Worm (Caenorhabditis elegans): ENCODE results near the gene emb-1.

emb-1 gene

ce11 chrIII:5162820-5163631 is 10.2 kb upstream of the emb-1 start, which contains the start of gene gars-1:
TSS of gene gars-1 (minus strand) at chrIII:5163627.
- TF ChIP-seq mes-2 (tag; optimal IDR thresholded peaks at IDR 0.05; ENCODE audit: poor library complexity, severe bottlenecking): peak; percentile 8
- no peak for TF ChIP-seq daf-16 (GFP tag; optimal IDR thresholded peaks at IDR 0.05)
- peak; percentile 14 for TF ChIP-seq daf-16 (tag; optimal IDR thresholded peaks at IDR 0.05)
- peak; percentile 17 for TF ChIP-seq nhr-6 (tag; optimal IDR thresholded peaks at IDR 0.05)
- TF ChIP-seq dpl-1 (GFP tag; optimal IDR thresholded peaks at IDR 0.05): peak; percentile 11
- no peak for TF ChIP-seq hif-1 (tag; optimal IDR thresholded peaks at IDR 0.05)
- TF ChIP-seq ceh-82 (tag; optimal IDR thresholded peaks at IDR 0.05): no peak
- TF ChIP-seq lin-38 (GFP tag; IDR thresholded peaks at IDR 0.05): 0 out of 2 replicates have a peak, but pooled peaks have one; percentile 12
- peak; percentile 9 for TF ChIP-seq nhr-77 (tag; optimal IDR thresholded peaks at IDR 0.05)
- TF ChIP-seq lsy-2 (tag; optimal IDR thresholded peaks at IDR 0.05): peak in 1 of 2 experiments; percentile 2

DNA sequence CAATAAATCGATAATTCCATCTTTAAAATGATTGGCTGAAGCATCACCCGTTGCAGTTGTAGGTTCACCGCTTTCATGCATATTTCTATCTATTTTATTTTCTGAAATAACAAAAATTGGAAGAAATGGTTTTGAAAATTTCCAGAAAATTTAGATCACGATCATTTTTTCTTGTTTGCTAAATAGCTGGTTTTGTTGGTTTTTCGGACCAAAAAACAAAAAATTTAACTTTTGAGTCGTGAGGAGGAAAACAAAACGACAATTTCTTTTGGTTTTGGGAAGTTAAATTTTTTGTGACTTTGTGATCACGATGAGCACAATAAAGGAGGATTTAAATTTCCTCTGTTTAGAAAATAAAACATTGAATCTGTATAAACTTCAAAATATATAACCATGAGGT is 8.0 kb upstream of the emb-1 start, which contains the start of gene T10F2.2:
T10F2.2 (minus strand) TSS at position 101 of the 400 bp plus-strand sequence.
- TF ChIP-seq hlh-30 (tag; optimal IDR thresholded peaks at IDR 0.05; ENCODE audit: insufficient read depth) (no peak), ztf-11 (tag; optimal IDR thresholded peaks at IDR 0.05) (no peak), fos-1 (tag; optimal IDR thresholded peaks at IDR 0.05) (no peak), pqm-1 (tag; optimal IDR thresholded peaks at IDR 0.05) (no peak), skn-1 (tag; optimal IDR thresholded peaks at IDR 0.05) (no peak), mdl-1 (tag; optimal IDR thresholded peaks at IDR 0.05) (no peak)

- peak in 1 of 2 experiments; percentile 4 for TF ChIP-seq mdl-1 (tag; optimal IDR thresholded peaks at IDR 0.05)
- peak; percentile 16 for TF ChIP-seq nhr-77 (tag; optimal IDR thresholded peaks at IDR 0.05)
- peak; percentile 19 for TF ChIP-seq hlh-11 (tag; optimal IDR thresholded peaks at IDR 0.05)
- TF ChIP-seq egl-27 (tag; optimal IDR thresholded peaks at IDR 0.05): no peak
- TF ChIP-seq hlh-30 (tag; optimal IDR thresholded peaks at IDR 0.05; ENCODE audit: insufficient read depth): peak; percentile 60
- peak; percentile 29 for TF ChIP-seq nhr-28 (tag; optimal IDR thresholded peaks at IDR 0.05)
Measured at ce11 chrIII:5165745-5166144, 7.5 kb upstream of the emb-1 start.

ce11 chrIII:5169699-5170098 is 3.5 kb upstream of the emb-1 start, which contains the start of gene ulp-1:
TSS of gene ulp-1 (minus strand) at chrIII:5169799.
- TF ChIP-seq T26A8.4 (GFP tag; IDR thresholded peaks at IDR 0.05) (no peak), F10B5.3 (tag; optimal IDR thresholded peaks at IDR 0.05) (peak; percentile 14), lin-38 (GFP tag; IDR thresholded peaks at IDR 0.05) (peak; percentile 24; the same call in 1 of the 2 replicates), tra-1 (GFP tag; IDR thresholded peaks at IDR 0.05) (no peak)

ce11 chrIII:5171945-5172344 is 1.3 kb upstream of the emb-1 start, which contains the start of gene prp-19:
TSS of gene prp-19 (minus strand) at chrIII:5172045.
- TF ChIP-seq egl-43 (GFP tag; IDR thresholded peaks at IDR 0.05) (no peak), ceh-28 (tag; optimal IDR thresholded peaks at IDR 0.05) (no peak), sdz-12 (GFP tag; optimal IDR thresholded peaks at IDR 0.05) (no peak), aha-1 (tag) (peak; percentile 74), spr-3 (GFP tag; optimal IDR thresholded peaks at IDR 0.05) (no peak)

- TF ChIP-seq ceh-32 (tag; optimal IDR thresholded peaks at IDR 0.05; ENCODE audit: poor library complexity) (no peak), arid-1 (GFP tag; conservative IDR thresholded peaks at IDR 0.05) (peak; percentile 89), lin-38 (GFP tag; IDR thresholded peaks at IDR 0.05) (peak; percentile 99), spr-1 (tag; optimal IDR thresholded peaks at IDR 0.05) (peak; percentile 43), nhr-11 (tag; optimal IDR thresholded peaks at IDR 0.05) (peak; percentile 84), nhr-237 (tag; optimal IDR thresholded peaks at IDR 0.05) (no peak), mxl-3 (GFP tag; optimal IDR thresholded peaks at IDR 0.05) (peak; percentile 95), mdl-1 (tag; optimal IDR thresholded peaks at IDR 0.05) (peak in 1 of 2 experiments; percentile 29), zag-1 (tag; optimal IDR thresholded peaks at IDR 0.05) (no peak), Y5F2A.4 (GFP tag; optimal IDR thresholded peaks at IDR 0.05) (no peak), daf-19 (GFP tag; conservative IDR thresholded peaks at IDR 0.05) (0 out of 2 replicates have a peak, but pooled peaks have one; percentile 55), lin-1 (GFP tag; IDR thresholded peaks at IDR 0.05) (peak; percentile 54), ama-1 (optimal IDR thresholded peaks at IDR 0.05) (no peak), ceh-44 (GFP tag; IDR thresholded peaks at IDR 0.05) (peak; percentile 99), nhr-41 (GFP tag; IDR thresholded peaks at IDR 0.05) (0 out of 2 replicates have a peak, but pooled peaks have one; percentile 12), D1046.2 (GFP tag; IDR thresholded peaks at IDR 0.05) (peak; percentile 95)
Measured at ce11 chrIII:5172470-5172869, 769 bp upstream of the emb-1 start, which contains the start of gene K10D2.5. TSS of gene K10D2.5 (plus strand) at chrIII:5172720.

Measured in whole organism, L4 larva.